Fruit fly (Drosophila melanogaster) whole organism, wandering third instar larva: ENCODE data around the gene ssh.

Source experiments
- Abd-B ChIP-seq: fragments of >200 bp; optimal IDR thresholded peaks from 2 replicates; lab custom pipeline; 2017; ENCODE audit warnings: missing biosample characterization, missing genetic modification characterization
- CG32264 ChIP-seq: fragments of 200-800 bp; sonication (Bioruptor generic); optimal IDR thresholded peaks from 2 replicates; lab custom pipeline; 2016; ENCODE audit warnings: missing biosample characterization, missing genetic modification characterization
- CG9705 ChIP-seq: fragments of 200-800 bp; sonication (Bioruptor generic); optimal IDR thresholded peaks from 2 replicates; lab custom pipeline; 2018; ENCODE audit warnings: missing biosample characterization, mild to moderate bottlenecking, missing genetic modification characterization
- CrebA ChIP-seq: fragments of 200-800 bp; sonication (Bioruptor generic); optimal IDR thresholded peaks from 2 replicates; lab custom pipeline; 2016; ENCODE audit warnings: missing biosample characterization, mild to moderate bottlenecking, missing genetic modification characterization, borderline replicate concordance
- Dfd ChIP-seq: fragments of >200 bp; optimal IDR thresholded peaks from 2 replicates; lab custom pipeline; 2017; ENCODE audit warnings: missing biosample characterization, missing genetic modification characterization
- Dif ChIP-seq: fragments of 200-275, 200-300 bp; sonication (Bioruptor generic); optimal IDR thresholded peaks from 2 replicates; lab custom pipeline; 2018; ENCODE audit warnings: missing biosample characterization, missing genetic modification characterization; ENCODE audit not compliant: partially characterized antibody
- GATAd ChIP-seq: sonication (Bioruptor generic); optimal IDR thresholded peaks from 2 replicates; lab custom pipeline; 2016; ENCODE audit warnings: missing biosample characterization, missing genetic modification characterization
- HLH106 ChIP-seq: fragments of 200-800 bp; optimal IDR thresholded peaks from 3 replicates; lab custom pipeline; 2019; ENCODE audit warnings: missing biosample characterization, mild to moderate bottlenecking, missing genetic modification characterization, moderate library complexity
- Hnf4 ChIP-seq: fragments of 200-800 bp; sonication (Bioruptor generic); optimal IDR thresholded peaks from 2 replicates; lab custom pipeline; 2016; ENCODE audit warnings: missing biosample characterization, mild to moderate bottlenecking, missing genetic modification characterization
- Hr78 ChIP-seq: fragments of >200 bp; optimal IDR thresholded peaks from 2 replicates; lab custom pipeline; 2017; ENCODE audit warnings: missing biosample characterization, missing genetic modification characterization
- Hr83 ChIP-seq: fragments of 200-300 bp; sonication (Bioruptor generic); optimal IDR thresholded peaks from 2 replicates; lab custom pipeline; 2016; ENCODE audit warnings: missing biosample characterization, mild to moderate bottlenecking, missing genetic modification characterization, moderate library complexity; ENCODE audit not compliant: poor library complexity, severe bottlenecking
- Jra ChIP-seq: sonication (Bioruptor generic); optimal IDR thresholded peaks from 2 replicates; lab custom pipeline; 2016; ENCODE audit warnings: missing biosample characterization, missing genetic modification characterization
- Mio ChIP-seq: sonication (Bioruptor generic); optimal IDR thresholded peaks from 2 replicates; lab custom pipeline; 2016; ENCODE audit warnings: missing biosample characterization, missing genetic modification characterization
- Myc ChIP-seq: fragments of >200 bp; optimal IDR thresholded peaks from 2 replicates; lab custom pipeline; 2017
- N ChIP-seq: fragments of >200 bp; optimal IDR thresholded peaks from 2 replicates; lab custom pipeline; 2018; ENCODE audit warnings: missing biosample characterization, missing external identifiers, missing genetic modification characterization
- OdsH ChIP-seq: fragments of 200-800 bp; sonication (Bioruptor generic); optimal IDR thresholded peaks from 2 replicates; lab custom pipeline; 2016; ENCODE audit warnings: missing biosample characterization, mild to moderate bottlenecking, missing genetic modification characterization
- Sp1 ChIP-seq: fragments of 200-800 bp; sonication (Bioruptor generic); optimal IDR thresholded peaks from 3 replicates; lab custom pipeline; 2019; ENCODE audit warnings: missing biosample characterization, mild to moderate bottlenecking, missing genetic modification characterization, moderate library complexity
- Vsx2 ChIP-seq: fragments of 200-300, 225-300 bp; sonication (Bioruptor generic); optimal IDR thresholded peaks from 2 replicates; lab custom pipeline; 2018; ENCODE audit warnings: missing biosample characterization, missing genetic modification characterization; ENCODE audit not compliant: partially characterized antibody
- br ChIP-seq: fragments of 200-800 bp; sonication (Bioruptor generic); optimal IDR thresholded peaks from 2 replicates; lab custom pipeline; 2016; ENCODE audit warnings: missing biosample characterization, missing genetic modification characterization
- brk ChIP-seq: fragments of 200-800 bp; sonication (Bioruptor generic); optimal IDR thresholded peaks from 2 replicates; lab custom pipeline; 2016; ENCODE audit warnings: missing biosample characterization, mild to moderate bottlenecking, missing genetic modification characterization
- dl ChIP-seq, 2 experiments: fragments of 175-275, 200-275 bp in 1 of 2; fragments of 200-275 bp in 1 of 2; sonication (Bioruptor generic); optimal IDR thresholded peaks; lab custom pipeline; 2018; ENCODE audit warnings: mild to moderate bottlenecking in 2 of 2, missing biosample characterization in 2 of 2, missing genetic modification characterization in 2 of 2, moderate library complexity in 2 of 2; ENCODE audit not compliant: partially characterized antibody in 2 of 2, insufficient read depth in 1 of 2
- dsf ChIP-seq: sonication (Bioruptor generic); optimal IDR thresholded peaks from 2 replicates; lab custom pipeline; 2016; ENCODE audit warnings: missing biosample characterization, missing genetic modification characterization, borderline replicate concordance
- ey ChIP-seq: fragments of 200-800 bp; sonication (Bioruptor generic); optimal IDR thresholded peaks from 2 replicates; lab custom pipeline; 2016; ENCODE audit warnings: missing biosample characterization, missing genetic modification characterization
- foxo ChIP-seq, 2 experiments: fragments of 200-800 bp; sonication (Bioruptor generic); optimal IDR thresholded peaks; 2 replicates in 1 of 2; 3 replicates in 1 of 2; lab custom pipeline; 2016 to 2017; ENCODE audit warnings: missing biosample characterization in 2 of 2, missing genetic modification characterization in 2 of 2
- fru ChIP-seq: fragments of 200-800 bp; sonication (Bioruptor generic); optimal IDR thresholded peaks from 3 replicates; lab custom pipeline; 2016; ENCODE audit warnings: missing biosample characterization, mild to moderate bottlenecking, missing genetic modification characterization
- h ChIP-seq: fragments of 200-800 bp; sonication (Bioruptor generic); optimal IDR thresholded peaks from 3 replicates; lab custom pipeline; 2016; ENCODE audit warnings: missing biosample characterization, mild to moderate bottlenecking, missing genetic modification characterization
- jim ChIP-seq: fragments of 175-275, 200-325 bp; sonication (Bioruptor generic); optimal IDR thresholded peaks from 2 replicates; lab custom pipeline; 2016; ENCODE audit warnings: missing biosample characterization, mild to moderate bottlenecking, missing genetic modification characterization
- lola ChIP-seq: fragments of >200 bp; optimal IDR thresholded peaks from 2 replicates; lab custom pipeline; 2017; ENCODE audit warnings: missing biosample characterization, missing genetic modification characterization
- psq ChIP-seq: fragments of 200-800 bp; sonication (Bioruptor generic); optimal IDR thresholded peaks from 3 replicates; lab custom pipeline; 2017; ENCODE audit warnings: missing biosample characterization, mild to moderate bottlenecking, missing genetic modification characterization, moderate library complexity
- rgr ChIP-seq: fragments of 200-800 bp; sonication (Bioruptor generic); optimal IDR thresholded peaks from 3 replicates; lab custom pipeline; 2016; ENCODE audit warnings: missing biosample characterization, mild to moderate bottlenecking, missing genetic modification characterization
- sage ChIP-seq: fragments of 200-800 bp; sonication (Bioruptor generic); optimal IDR thresholded peaks from 2 replicates; lab custom pipeline; 2016; ENCODE audit warnings: missing biosample characterization, mild to moderate bottlenecking, missing genetic modification characterization
- sv ChIP-seq: fragments of 200-800 bp; sonication (Bioruptor generic); optimal IDR thresholded peaks from 3 replicates; lab custom pipeline; 2016; ENCODE audit warnings: missing biosample characterization, missing genetic modification characterization
- tai ChIP-seq: sonication (Bioruptor generic); optimal IDR thresholded peaks from 2 replicates; lab custom pipeline; 2016; ENCODE audit warnings: missing biosample characterization, missing genetic modification characterization
- woc ChIP-seq: sonication (Bioruptor generic); optimal IDR thresholded peaks from 2 replicates; lab custom pipeline; 2016; ENCODE audit warnings: missing biosample characterization, mild to moderate bottlenecking, missing genetic modification characterization

ssh gene

dm6 chr3R:24931856-24932255 lies 12.9 kb downstream of the ssh start, which contains the start of gene CG11771:
CG11771 (plus strand) TSS chr3R:24932010.
- TF ChIP-seq GATAd (no peak), sage (GFP tag; lab: Kevin White, UChicago) (no peak)

dm6 chr3R:24926752-24927320 lies 17.9 kb downstream of the ssh start:
- TF ChIP-seq Myc: peak; percentile 43
- TF ChIP-seq CG32264: no peak
- TF ChIP-seq Sp1 (GFP tag; lab: Kevin White, UChicago): no peak
- TF ChIP-seq Abd-B (GFP tag; lab: Kevin White, UChicago): no peak
- TF ChIP-seq Jra: no peak
- TF ChIP-seq Hr83 (GFP tag; lab: Kevin White, UChicago): no peak
- no peak for TF ChIP-seq CG9705 (GFP tag; lab: Kevin White, UChicago)
- peak; percentile 92 for TF ChIP-seq Vsx2

dm6 chr3R:24924916-24925315 lies 19.8 kb downstream of the ssh start, which contains the start of gene Trf4-2:
Trf4-2 (plus strand) TSS chr3R:24925216.
- TF ChIP-seq N: no peak
- TF ChIP-seq br (GFP tag; lab: Kevin White, UChicago): no peak
- TF ChIP-seq Vsx2: no peak

- no peak for TF ChIP-seq ey (GFP tag; lab: Kevin White, UChicago)
- no peak for TF ChIP-seq tai (GFP tag; lab: Kevin White, UChicago)
- no peak for TF ChIP-seq HLH106 (tag; lab: Kevin White, UChicago)
- TF ChIP-seq brk (GFP tag; lab: Kevin White, UChicago): no peak
- no peak for TF ChIP-seq GATAd
- no peak for TF ChIP-seq dsf
- no peak for TF ChIP-seq h (GFP tag; lab: Kevin White, UChicago)
- TF ChIP-seq fru (GFP tag; lab: Kevin White, UChicago): no peak
- no peak for TF ChIP-seq Mio
- TF ChIP-seq, all 38 proteins: peak for 0
Measured at dm6 chr3R:24922270-24922669, 22.5 kb downstream of the ssh start, which contains the start of gene Mink. Mink (plus strand) TSS chr3R:24922473.

- TF ChIP-seq woc (GFP tag; lab: Kevin White, UChicago) (peak; percentile 66), tai (GFP tag; lab: Kevin White, UChicago) (no peak), ey (GFP tag; lab: Kevin White, UChicago) (peak; percentile 8), Hnf4 (GFP tag; lab: Kevin White, UChicago) (no peak), GATAd (no peak), jim (no peak), h (GFP tag; lab: Kevin White, UChicago) (no peak), foxo (GFP tag; optimal IDR thresholded peaks at IDR 0.05; lab: Kevin White, UChicago) (peak in 1 of 2 experiments; percentile 60), psq (GFP tag; lab: Kevin White, UChicago) (peak; percentile 59), CrebA (GFP tag; lab: Kevin White, UChicago) (no peak), HLH106 (tag; lab: Kevin White, UChicago) (peak; percentile 71), Myc (peak; percentile 97), CG9705 (GFP tag; lab: Kevin White, UChicago) (peak; percentile 47), Abd-B (GFP tag; lab: Kevin White, UChicago) (no peak), N (no peak), sage (GFP tag; lab: Kevin White, UChicago) (no peak), Dif (no peak), sv (peak; percentile 30), Mio (no peak), Dfd (GFP tag; lab: Kevin White, UChicago) (no peak), Hr78 (GFP tag; lab: Kevin White, UChicago) (no peak), dl (GFP tag; optimal IDR thresholded peaks at IDR 0.05; lab: Kevin White, UChicago; ENCODE audit: insufficient read depth in 1 of 2, partially characterized antibody in 2 of 2) (no peak), lola (GFP tag; lab: Kevin White, UChicago) (no peak), OdsH (GFP tag; lab: Kevin White, UChicago) (peak; percentile 30), rgr (peak; percentile 64)
Measured at dm6 chr3R:24917814-24918636, 26.7 kb downstream of the ssh start, which contains the start of the genes PIG-S, sud1 and CG11168. PIG-S (minus strand) TSS chr3R:24917864. sud1 (minus strand) TSS chr3R:24917864. CG11168 (plus strand) TSS chr3R:24918106.
